Worm (Caenorhabditis elegans): Measurements from ENCODE around the gene nspf-2.

ce11 chrII:2644498-2644897, 44.2 kb upstream of the nspf-2 start, which contains the start of gene F22E5.11:
- TF ChIP-seq unc-62 (GFP tag; optimal IDR thresholded peaks at IDR 0.05) (no peak), ama-1 (optimal IDR thresholded peaks at IDR 0.05) (no peak), ama-1 (GFP tag; optimal IDR thresholded peaks at IDR 0.05) (no peak), lin-40 (tag; optimal IDR thresholded peaks at IDR 0.05) (no peak), sea-2 (GFP tag; IDR thresholded peaks at IDR 0.05) (no peak), pha-4 (tag; optimal IDR thresholded peaks at IDR 0.05) (no peak), ztf-22 (GFP tag; optimal IDR thresholded peaks at IDR 0.05) (no peak), efl-1 (GFP tag; optimal IDR thresholded peaks at IDR 0.05) (no peak)
